Worm (Caenorhabditis elegans) whole organism, dauer: ENCODE data around the gene F47B7.4.

Source experiments
- unc-62 ChIP-seq: sonication (generic microtip); optimal IDR thresholded peaks from 2 replicates; lab custom pipeline; 2017; ENCODE audit warnings: missing biosample characterization, missing genetic modification reagents, missing genetic modification characterization

Gene F47B7.4

DNA sequence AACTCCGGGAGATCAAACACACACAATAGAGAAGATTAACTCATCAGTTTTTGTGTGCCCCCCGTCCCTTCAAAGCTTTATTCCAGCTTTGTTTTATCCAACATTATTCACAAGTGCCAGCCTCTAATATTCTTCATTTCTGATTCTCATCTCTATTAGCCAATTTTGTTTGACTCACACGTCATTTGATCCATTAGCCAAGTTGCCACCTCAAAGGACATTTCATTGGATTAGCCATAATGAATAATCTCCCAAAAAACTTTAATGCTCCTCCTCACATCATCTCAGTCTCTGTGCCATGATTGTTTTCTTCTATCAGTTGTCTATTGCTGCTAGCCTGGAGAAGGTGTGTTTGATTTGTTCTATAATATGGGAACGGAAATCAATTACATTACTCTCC, 41.0 kb downstream of the F47B7.4 start:
- no peak for TF ChIP-seq unc-62 (GFP tag; lab: Kevin White, UChicago)

DNA sequence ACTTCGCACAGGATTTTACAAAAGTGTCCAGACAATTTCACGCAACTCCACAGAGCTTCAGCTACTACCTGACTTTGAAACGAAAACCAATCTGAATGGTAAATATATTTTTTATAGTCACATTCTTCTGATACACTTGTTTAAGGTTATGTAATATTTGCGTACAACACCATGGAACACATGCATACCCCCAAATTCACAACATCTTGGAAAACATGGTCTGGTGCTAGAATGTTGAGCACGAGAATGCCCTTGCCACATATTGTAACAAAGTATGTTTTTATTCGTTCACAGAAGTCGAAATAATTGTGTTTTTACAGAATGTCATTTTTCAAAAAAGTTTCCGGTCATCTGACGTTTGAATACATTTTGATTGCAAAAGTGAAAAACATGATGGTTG, 50.6 kb downstream of the F47B7.4 start:
- no peak for TF ChIP-seq unc-62 (GFP tag; lab: Kevin White, UChicago)
